Fruit fly (Drosophila melanogaster): Measurements from ENCODE around the gene CG4045.
A peak's percentile ranks its signal among the peaks of the same experiment; 100 is the strongest.

CG4045 gene

DNA sequence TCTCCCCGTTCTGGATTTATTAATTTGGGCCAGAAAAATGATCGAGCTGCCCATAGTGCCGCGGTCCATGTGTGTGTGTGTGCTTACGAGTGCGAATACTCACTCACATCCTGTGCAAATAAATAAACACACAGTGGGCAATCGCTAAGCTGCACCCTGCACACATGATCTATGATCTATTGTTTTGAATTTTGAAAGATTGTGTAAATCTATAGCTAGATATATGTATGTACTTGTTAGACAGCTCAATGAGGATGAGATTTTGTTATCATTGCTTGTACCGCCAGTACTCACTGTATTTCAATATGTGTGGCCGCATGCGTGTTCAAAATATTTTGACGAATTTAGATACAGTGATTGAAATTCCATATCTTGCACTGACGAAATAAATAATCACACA, 7.4 kb upstream of the CG4045 start (continued):
- TF ChIP-seq usp (GFP tag; optimal IDR thresholded peaks at IDR 0.05) (no peak), odd (GFP tag; optimal IDR thresholded peaks at IDR 0.05) (no peak), HmgZ (tag; optimal IDR thresholded peaks at IDR 0.05) (peak; percentile 39), CG12659 (GFP tag; optimal IDR thresholded peaks at IDR 0.05) (peak; percentile 11), insv (GFP tag; optimal IDR thresholded peaks at IDR 0.05) (no peak), Adf1 (GFP tag; IDR thresholded peaks at IDR 0.05) (no peak), CG10654 (GFP tag; optimal IDR thresholded peaks at IDR 0.05) (no peak), NfI (GFP tag; optimal IDR thresholded peaks at IDR 0.05) (peak; percentile 73), Ets65A (GFP tag) (peak; percentile 92), lab (GFP tag; optimal IDR thresholded peaks at IDR 0.05) (peak; percentile 83), CG10959 (GFP tag; IDR thresholded peaks at IDR 0.05) (no peak), CG12744 (GFP tag; optimal IDR thresholded peaks at IDR 0.05) (no peak), CG9797 (GFP tag; optimal IDR thresholded peaks at IDR 0.05) (no peak), her (GFP tag; optimal IDR thresholded peaks at IDR 0.05) (no peak), CG6765 (GFP tag; optimal IDR thresholded peaks at IDR 0.05) (no peak), Optix (GFP tag; IDR thresholded peaks at IDR 0.05) (0 out of 3 replicates have a peak, but pooled peaks have one; percentile 28), CG16779 (GFP tag; IDR thresholded peaks at IDR 0.05) (no peak), chif (GFP tag; optimal IDR thresholded peaks at IDR 0.05) (peak; percentile 19 to 26), zfh1 (GFP tag; IDR thresholded peaks at IDR 0.05) (peak; percentile 33; the same call in 1 of the 3 replicates), Opbp (GFP tag; IDR thresholded peaks at IDR 0.05; ENCODE audit: partially characterized antibody) (no peak), CG13775 (GFP tag; optimal IDR thresholded peaks at IDR 0.05) (peak; percentile 43), tio (GFP tag; optimal IDR thresholded peaks at IDR 0.05) (no peak), CG10267 (tag; optimal IDR thresholded peaks at IDR 0.05) (no peak), CG3281 (GFP tag; optimal IDR thresholded peaks at IDR 0.05) (peak; percentile 79), CG11247 (GFP tag; IDR thresholded peaks at IDR 0.05) (peak; percentile 66), CG12155 (GFP tag; optimal IDR thresholded peaks at IDR 0.05) (peak; percentile 63), pnt (GFP tag; optimal IDR thresholded peaks at IDR 0.05) (peak; percentile 15), CG17612 (GFP tag; IDR thresholded peaks at IDR 0.05) (no peak), CG6654 (GFP tag; optimal IDR thresholded peaks at IDR 0.05) (no peak), Deaf1 (tag; optimal IDR thresholded peaks at IDR 0.05) (no peak), pho (GFP tag; optimal IDR thresholded peaks at IDR 0.05) (peak; percentile 57), CG2120 (GFP tag; optimal IDR thresholded peaks at IDR 0.05) (peak; percentile 86), nerfin-1 (tag; optimal IDR thresholded peaks at IDR 0.05) (no peak), Scr (GFP tag; IDR thresholded peaks at IDR 0.05; ENCODE audit: partially characterized antibody) (no peak), psq (GFP tag; optimal IDR thresholded peaks at IDR 0.05) (no peak), CG10979 (tag; optimal IDR thresholded peaks at IDR 0.05) (no peak), twi (tag; optimal IDR thresholded peaks at IDR 0.05) (no peak), eve (GFP tag; optimal IDR thresholded peaks at IDR 0.05) (no peak), CG3726 (GFP tag; IDR thresholded peaks at IDR 0.05) (no peak), lov (optimal IDR thresholded peaks at IDR 0.05) (no peak), lov (GFP tag; IDR thresholded peaks at IDR 0.05) (no peak), exex (tag; optimal IDR thresholded peaks at IDR 0.05) (peak; percentile 5), ac (GFP tag; optimal IDR thresholded peaks at IDR 0.05) (no peak), CG13894 (tag; optimal IDR thresholded peaks at IDR 0.05) (peak; percentile 14), klu (GFP tag; IDR thresholded peaks at IDR 0.05) (peak; percentile 54), caup (GFP tag; optimal IDR thresholded peaks at IDR 0.05; ENCODE audit: severe bottlenecking) (peak; percentile 42), NK7.1 (GFP tag; optimal IDR thresholded peaks at IDR 0.05) (no peak), Lhr (GFP tag; optimal IDR thresholded peaks at IDR 0.05) (no peak), CG14050 (GFP tag; IDR thresholded peaks at IDR 0.05) (peak; percentile 28; the same call in 1 of the 3 replicates), ro (GFP tag; IDR thresholded peaks at IDR 0.05) (no peak), cad (GFP tag; optimal IDR thresholded peaks at IDR 0.05) (no peak), D19A (tag; optimal IDR thresholded peaks at IDR 0.05) (no peak)

Data from whole organism, embryonic.